Fruit fly (Drosophila melanogaster) whole organism, wandering third instar larva: ENCODE results near the gene CG13829.

Source experiments
- CrebA ChIP-seq: fragments of 200-800 bp; sonication (Bioruptor generic); optimal IDR thresholded peaks from 2 replicates; lab custom pipeline; 2016; ENCODE audit warnings: missing biosample characterization, mild to moderate bottlenecking, missing genetic modification characterization, borderline replicate concordance
- Dfd ChIP-seq: fragments of >200 bp; optimal IDR thresholded peaks from 2 replicates; lab custom pipeline; 2017; ENCODE audit warnings: missing biosample characterization, missing genetic modification characterization
- HLH106 ChIP-seq: fragments of 200-800 bp; optimal IDR thresholded peaks from 3 replicates; lab custom pipeline; 2019; ENCODE audit warnings: missing biosample characterization, mild to moderate bottlenecking, missing genetic modification characterization, moderate library complexity
- Hr78 ChIP-seq: fragments of >200 bp; optimal IDR thresholded peaks from 2 replicates; lab custom pipeline; 2017; ENCODE audit warnings: missing biosample characterization, missing genetic modification characterization
- Hr83 ChIP-seq: fragments of 200-300 bp; sonication (Bioruptor generic); optimal IDR thresholded peaks from 2 replicates; lab custom pipeline; 2016; ENCODE audit warnings: missing biosample characterization, mild to moderate bottlenecking, missing genetic modification characterization, moderate library complexity; ENCODE audit not compliant: poor library complexity, severe bottlenecking
- Myc ChIP-seq: fragments of >200 bp; optimal IDR thresholded peaks from 2 replicates; lab custom pipeline; 2017
- N ChIP-seq: fragments of >200 bp; optimal IDR thresholded peaks from 2 replicates; lab custom pipeline; 2018; ENCODE audit warnings: missing biosample characterization, missing external identifiers, missing genetic modification characterization
- OdsH ChIP-seq: fragments of 200-800 bp; sonication (Bioruptor generic); optimal IDR thresholded peaks from 2 replicates; lab custom pipeline; 2016; ENCODE audit warnings: missing biosample characterization, mild to moderate bottlenecking, missing genetic modification characterization
- Vsx2 ChIP-seq: fragments of 200-300, 225-300 bp; sonication (Bioruptor generic); optimal IDR thresholded peaks from 2 replicates; lab custom pipeline; 2018; ENCODE audit warnings: missing biosample characterization, missing genetic modification characterization; ENCODE audit not compliant: partially characterized antibody
- dmrt93B ChIP-seq: fragments of 200-800 bp; sonication (Bioruptor generic); optimal IDR thresholded peaks from 2 replicates; lab custom pipeline; 2018; ENCODE audit warnings: missing biosample characterization, mild to moderate bottlenecking, missing genetic modification characterization
- dsf ChIP-seq: sonication (Bioruptor generic); optimal IDR thresholded peaks from 2 replicates; lab custom pipeline; 2016; ENCODE audit warnings: missing biosample characterization, missing genetic modification characterization, borderline replicate concordance
- fru ChIP-seq: fragments of 200-800 bp; sonication (Bioruptor generic); optimal IDR thresholded peaks from 3 replicates; lab custom pipeline; 2016; ENCODE audit warnings: missing biosample characterization, mild to moderate bottlenecking, missing genetic modification characterization
- psq ChIP-seq: fragments of 200-800 bp; sonication (Bioruptor generic); optimal IDR thresholded peaks from 3 replicates; lab custom pipeline; 2017; ENCODE audit warnings: missing biosample characterization, mild to moderate bottlenecking, missing genetic modification characterization, moderate library complexity
- usp ChIP-seq: fragments of >200 bp; optimal IDR thresholded peaks from 2 replicates; lab custom pipeline; 2017; ENCODE audit warnings: missing biosample characterization, missing genetic modification characterization

DNA sequence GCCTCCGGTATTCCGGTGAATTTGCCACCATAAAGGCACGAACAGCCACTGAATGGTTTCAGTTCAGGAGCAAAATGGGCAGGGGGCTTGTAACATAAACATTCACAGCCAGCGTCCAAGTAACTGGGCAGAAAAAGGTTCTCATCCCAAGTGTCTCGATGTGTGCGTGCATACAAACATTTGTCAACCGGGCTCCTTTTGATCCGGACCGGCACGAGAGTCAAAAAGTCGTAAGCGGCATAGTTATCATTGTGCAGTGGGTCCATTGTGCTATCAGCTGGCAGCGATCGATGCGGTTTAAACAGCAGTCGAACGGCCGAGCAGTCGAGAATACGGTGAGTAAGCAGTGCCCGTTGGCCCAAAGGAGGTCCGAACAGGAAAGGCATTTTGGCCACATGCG, 15.5 kb downstream of the CG13829 start:
- TF ChIP-seq N (GFP tag; lab: Kevin White, UChicago) (no peak), dsf (GFP tag; lab: Kevin White, UChicago) (no peak), Myc (no peak), usp (GFP tag; lab: Kevin White, UChicago) (no peak), Vsx2 (no peak), fru (no peak), Hr78 (GFP tag; lab: Kevin White, UChicago) (no peak), psq (no peak), OdsH (GFP tag; lab: Kevin White, UChicago) (no peak), HLH106 (no peak), Dfd (GFP tag; lab: Kevin White, UChicago) (no peak), Hr83 (GFP tag; lab: Kevin White, UChicago) (no peak), CrebA (GFP tag; lab: Kevin White, UChicago) (no peak), dmrt93B (GFP tag; lab: Kevin White, UChicago) (no peak)
